Fruit fly (Drosophila melanogaster): Measurements from ENCODE around the gene arg.

The arg gene

DNA sequence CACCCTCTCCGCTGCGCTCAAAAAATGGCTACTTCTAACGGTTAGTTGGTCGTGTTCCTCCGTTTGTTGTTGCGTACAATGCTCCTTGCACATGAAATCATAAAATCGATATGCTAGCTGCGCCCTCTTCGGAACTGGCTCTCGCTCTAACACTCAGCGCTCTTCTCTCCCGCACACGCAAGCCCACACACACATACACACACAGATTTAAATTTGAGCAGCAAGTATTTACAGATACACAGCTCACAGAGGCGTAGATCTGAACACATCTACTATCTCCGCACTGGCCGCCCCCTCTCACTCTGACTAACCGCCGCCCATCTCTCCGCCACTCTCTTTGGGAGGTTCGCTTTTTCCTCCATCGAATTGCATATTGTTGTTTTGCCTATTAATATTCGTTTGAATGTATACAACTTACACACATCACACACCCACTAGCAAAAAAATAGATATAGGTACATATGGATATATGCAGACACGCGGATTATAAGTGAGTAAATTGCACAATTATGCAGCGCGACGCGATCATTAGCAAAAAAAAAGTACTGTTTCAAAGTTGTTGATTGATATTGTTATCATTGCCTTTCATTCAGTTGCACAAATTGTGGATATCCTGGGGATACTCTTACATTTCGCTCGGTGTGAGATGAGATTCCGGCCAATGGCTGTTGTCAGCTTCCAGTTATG lies 13.3 kb downstream of the arg start:
- peak; percentile 83 for TF ChIP-seq toe (GFP tag; optimal IDR thresholded peaks at IDR 0.05)
- TF ChIP-seq Hr96 (GFP tag; optimal IDR thresholded peaks at IDR 0.05): peak; percentile 95
- peak; percentile 74 for TF ChIP-seq CG11617 (GFP tag; optimal IDR thresholded peaks at IDR 0.05)
- TF ChIP-seq kay (GFP tag; ENCODE audit: borderline replicate concordance): peak; percentile 88
- peak; percentile 81 for TF ChIP-seq bab1 (GFP tag; optimal IDR thresholded peaks at IDR 0.05)
- TF ChIP-seq Mnt (GFP tag; optimal IDR thresholded peaks at IDR 0.05): peak; percentile 90
- peak; percentile 90 for TF ChIP-seq CG5204 (GFP tag; optimal IDR thresholded peaks at IDR 0.05)
- TF ChIP-seq CG14711 (tag; optimal IDR thresholded peaks at IDR 0.05): peak; percentile 84
- TF ChIP-seq Clk (GFP tag; optimal IDR thresholded peaks at IDR 0.05): peak; percentile 48
- TF ChIP-seq tj (GFP tag; optimal IDR thresholded peaks at IDR 0.05): peak; percentile 69
- no peak for TF ChIP-seq cnc (optimal IDR thresholded peaks at IDR 0.05)
- TF ChIP-seq CG33017 (tag; optimal IDR thresholded peaks at IDR 0.05): peak; percentile 83
- peak; percentile 81 for TF ChIP-seq CG12768 (GFP tag; optimal IDR thresholded peaks at IDR 0.05)
- peak; percentile 78 for TF ChIP-seq pad (GFP tag; optimal IDR thresholded peaks at IDR 0.05)
- TF ChIP-seq CG1620 (GFP tag; optimal IDR thresholded peaks at IDR 0.05): peak; percentile 93
- TF ChIP-seq ovo (GFP tag; optimal IDR thresholded peaks at IDR 0.05): peak; percentile 83
- TF ChIP-seq CG7101 (tag; optimal IDR thresholded peaks at IDR 0.05): peak; percentile 92
- TF ChIP-seq Crg-1 (GFP tag; optimal IDR thresholded peaks at IDR 0.05): peak; percentile 61
- TF ChIP-seq cic (GFP tag; optimal IDR thresholded peaks at IDR 0.05): peak; percentile 76
- peak; percentile 79 for TF ChIP-seq CG7045 (GFP tag; optimal IDR thresholded peaks at IDR 0.05)

- TF ChIP-seq CG5204 (GFP tag; optimal IDR thresholded peaks at IDR 0.05): peak; percentile 96
- no peak for TF ChIP-seq cnc (optimal IDR thresholded peaks at IDR 0.05)
- TF ChIP-seq CG1620 (GFP tag; optimal IDR thresholded peaks at IDR 0.05): peak; percentile 98
- peak; percentile 56 for TF ChIP-seq kay (GFP tag; ENCODE audit: borderline replicate concordance)
- TF ChIP-seq bab1 (GFP tag; optimal IDR thresholded peaks at IDR 0.05): peak; percentile 99
- peak; percentile 95 for TF ChIP-seq CG33017 (tag; optimal IDR thresholded peaks at IDR 0.05)
- TF ChIP-seq ovo (GFP tag; optimal IDR thresholded peaks at IDR 0.05): peak; percentile 96
- peak; percentile 93 for TF ChIP-seq tj (GFP tag; optimal IDR thresholded peaks at IDR 0.05)
- TF ChIP-seq Hr96 (GFP tag; optimal IDR thresholded peaks at IDR 0.05): peak; percentile 99
- peak; percentile 98 for TF ChIP-seq CG7101 (tag; optimal IDR thresholded peaks at IDR 0.05)
- peak; percentile 94 for TF ChIP-seq toe (GFP tag; optimal IDR thresholded peaks at IDR 0.05)
- TF ChIP-seq Crg-1 (GFP tag; optimal IDR thresholded peaks at IDR 0.05): peak; percentile 97
- TF ChIP-seq CG12768 (GFP tag; optimal IDR thresholded peaks at IDR 0.05): peak; percentile 97
- peak; percentile 94 for TF ChIP-seq CG14711 (tag; optimal IDR thresholded peaks at IDR 0.05)
- peak; percentile 96 for TF ChIP-seq CG7045 (GFP tag; optimal IDR thresholded peaks at IDR 0.05)
- TF ChIP-seq CG11617 (GFP tag; optimal IDR thresholded peaks at IDR 0.05): peak; percentile 98
- TF ChIP-seq pad (GFP tag; optimal IDR thresholded peaks at IDR 0.05): peak; percentile 92
- TF ChIP-seq cic (GFP tag; optimal IDR thresholded peaks at IDR 0.05): peak; percentile 78
- TF ChIP-seq Mnt (GFP tag; optimal IDR thresholded peaks at IDR 0.05): peak; percentile 95
- TF ChIP-seq Clk (GFP tag; optimal IDR thresholded peaks at IDR 0.05): peak; percentile 83
Observed at dm6 chrX:523179-523851, 14.1 kb downstream of the arg start, which contains the start of gene elav. elav (minus strand) TSS chrX:523226.

- no peak for TF ChIP-seq CG5204 (GFP tag; optimal IDR thresholded peaks at IDR 0.05)
- no peak for TF ChIP-seq toe (GFP tag; optimal IDR thresholded peaks at IDR 0.05)
- TF ChIP-seq bab1 (GFP tag; optimal IDR thresholded peaks at IDR 0.05): no peak
- TF ChIP-seq Mnt (GFP tag; optimal IDR thresholded peaks at IDR 0.05): no peak
- no peak for TF ChIP-seq ovo (GFP tag; optimal IDR thresholded peaks at IDR 0.05)
- TF ChIP-seq CG11617 (GFP tag; optimal IDR thresholded peaks at IDR 0.05): no peak
- no peak for TF ChIP-seq kay (GFP tag; ENCODE audit: borderline replicate concordance)
- no peak for TF ChIP-seq tj (GFP tag; optimal IDR thresholded peaks at IDR 0.05)
- TF ChIP-seq Crg-1 (GFP tag; optimal IDR thresholded peaks at IDR 0.05): no peak
- TF ChIP-seq pad (GFP tag; optimal IDR thresholded peaks at IDR 0.05): no peak
- no peak for TF ChIP-seq CG33017 (tag; optimal IDR thresholded peaks at IDR 0.05)
- TF ChIP-seq CG7101 (tag; optimal IDR thresholded peaks at IDR 0.05): no peak
- TF ChIP-seq Hr96 (GFP tag; optimal IDR thresholded peaks at IDR 0.05): no peak
- no peak for TF ChIP-seq CG1620 (GFP tag; optimal IDR thresholded peaks at IDR 0.05)
- TF ChIP-seq CG7045 (GFP tag; optimal IDR thresholded peaks at IDR 0.05): no peak
- TF ChIP-seq cnc (optimal IDR thresholded peaks at IDR 0.05): no peak
- no peak for TF ChIP-seq cic (GFP tag; optimal IDR thresholded peaks at IDR 0.05)
- no peak for TF ChIP-seq Clk (GFP tag; optimal IDR thresholded peaks at IDR 0.05)
- TF ChIP-seq CG14711 (tag; optimal IDR thresholded peaks at IDR 0.05): no peak
Observed at dm6 chrX:524331-524730, 15.1 kb downstream of the arg start.

dm6 chrX:525610-526009 lies 16.4 kb downstream of the arg start:
- TF ChIP-seq kay (GFP tag; ENCODE audit: borderline replicate concordance) (no peak), pad (GFP tag; optimal IDR thresholded peaks at IDR 0.05) (no peak), Crg-1 (GFP tag; optimal IDR thresholded peaks at IDR 0.05) (no peak), CG11617 (GFP tag; optimal IDR thresholded peaks at IDR 0.05) (no peak), Mnt (GFP tag; optimal IDR thresholded peaks at IDR 0.05) (no peak), CG1620 (GFP tag; optimal IDR thresholded peaks at IDR 0.05) (no peak), Hr96 (GFP tag; optimal IDR thresholded peaks at IDR 0.05) (no peak), Clk (GFP tag; optimal IDR thresholded peaks at IDR 0.05) (no peak), tj (GFP tag; optimal IDR thresholded peaks at IDR 0.05) (no peak), CG12768 (GFP tag; optimal IDR thresholded peaks at IDR 0.05) (no peak), CG33017 (tag; optimal IDR thresholded peaks at IDR 0.05) (no peak), CG7045 (GFP tag; optimal IDR thresholded peaks at IDR 0.05) (no peak), toe (GFP tag; optimal IDR thresholded peaks at IDR 0.05) (no peak), cnc (optimal IDR thresholded peaks at IDR 0.05) (no peak), CG14711 (tag; optimal IDR thresholded peaks at IDR 0.05) (no peak)

Measured in whole organism, adult.